Fruit fly (Drosophila melanogaster): ENCODE results near the gene CCT6.

Gene CCT6

DNA sequence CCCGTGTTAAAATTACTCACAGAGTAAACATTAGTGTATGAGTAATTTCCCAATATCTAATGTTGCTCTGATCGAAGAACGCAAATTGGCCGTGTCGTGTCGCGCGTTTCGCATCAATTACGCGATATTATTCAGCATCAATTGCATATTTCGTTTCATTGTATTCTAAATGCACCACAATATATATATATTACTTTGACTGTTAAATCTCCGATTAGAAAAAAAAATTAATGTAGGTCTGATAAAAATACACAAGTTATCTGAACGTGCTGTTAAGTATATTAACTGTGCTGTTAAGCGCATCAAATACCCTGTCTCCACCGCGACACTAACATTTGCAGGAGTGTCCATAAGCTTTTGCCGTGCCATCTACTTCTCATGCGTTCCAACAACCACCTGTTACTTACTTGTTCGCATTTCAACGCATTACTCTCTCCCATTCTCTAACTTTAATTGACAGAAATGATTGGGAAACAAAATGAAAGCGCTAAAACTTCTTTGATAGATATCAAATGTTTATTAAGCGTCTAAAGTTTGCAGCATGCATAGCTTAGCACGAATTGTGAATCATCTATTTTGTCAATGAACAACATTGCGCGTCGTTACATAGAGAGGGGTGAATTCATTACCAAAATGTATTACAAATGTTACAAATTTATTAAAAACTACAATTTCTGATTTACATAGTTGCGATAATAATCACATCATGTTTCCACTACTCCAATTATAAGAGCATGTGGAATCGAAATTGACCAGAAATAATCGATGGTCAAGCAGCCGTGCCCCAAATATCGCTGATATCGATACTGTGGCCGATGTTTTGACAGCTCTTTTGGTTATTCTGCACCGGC, 14.2 kb downstream of the CCT6 start, which contains the start of the genes Graf and mRpL3 (continued):
- TF ChIP-seq h (optimal IDR thresholded peaks at IDR 0.05) (no peak), kah (GFP tag; optimal IDR thresholded peaks at IDR 0.05) (peak; percentile 96), stwl (tag; optimal IDR thresholded peaks at IDR 0.05) (peak; percentile 16), lola (GFP tag; optimal IDR thresholded peaks at IDR 0.05) (peak in 1 of 3 experiments; percentile 85), CG17385 (GFP tag; optimal IDR thresholded peaks at IDR 0.05) (no peak), stc (GFP tag; IDR thresholded peaks at IDR 0.05) (no peak), CG9876 (GFP tag; optimal IDR thresholded peaks at IDR 0.05) (no peak), Hey (tag; optimal IDR thresholded peaks at IDR 0.05) (no peak), Pdp1 (GFP tag; optimal IDR thresholded peaks at IDR 0.05) (no peak), gfzf (GFP tag; optimal IDR thresholded peaks at IDR 0.05) (peak; percentile 35), amos (GFP tag; IDR thresholded peaks at IDR 0.05; ENCODE audit: partially characterized antibody) (peak; percentile 95), gem (tag; optimal IDR thresholded peaks at IDR 0.05) (no peak), knrl (GFP tag; IDR thresholded peaks at IDR 0.05; ENCODE audit: partially characterized antibody) (peak; percentile 89), gsb-n (tag; optimal IDR thresholded peaks at IDR 0.05) (no peak), CG6683 (GFP tag; optimal IDR thresholded peaks at IDR 0.05) (no peak), br (optimal IDR thresholded peaks at IDR 0.05) (no peak), CG14860 (GFP tag; IDR thresholded peaks at IDR 0.05; ENCODE audit: partially characterized antibody) (peak; percentile 90), CG10959 (GFP tag; IDR thresholded peaks at IDR 0.05) (no peak), CG3163 (GFP tag; optimal IDR thresholded peaks at IDR 0.05) (no peak), crol (GFP tag; IDR thresholded peaks at IDR 0.05) (no peak), CG12219 (GFP tag; optimal IDR thresholded peaks at IDR 0.05) (no peak), CG15514 (GFP tag; optimal IDR thresholded peaks at IDR 0.05) (peak; percentile 19), Xbp1 (GFP tag; optimal IDR thresholded peaks at IDR 0.05) (no peak), Scr (GFP tag; IDR thresholded peaks at IDR 0.05; ENCODE audit: partially characterized antibody) (peak; percentile 86), Chrac-16 (GFP tag; optimal IDR thresholded peaks at IDR 0.05) (no peak), unc-4 (GFP tag; IDR thresholded peaks at IDR 0.05; ENCODE audit: partially characterized antibody) (peak; percentile 80), Hmr (GFP tag; optimal IDR thresholded peaks at IDR 0.05) (no peak), CG15479 (GFP tag; optimal IDR thresholded peaks at IDR 0.05) (no peak), CG31441 (GFP tag; IDR thresholded peaks at IDR 0.05) (no peak), trh (GFP tag; optimal IDR thresholded peaks at IDR 0.05) (no peak), CG10321 (GFP tag; IDR thresholded peaks at IDR 0.05) (no peak), CG14441 (GFP tag; IDR thresholded peaks at IDR 0.05) (0 out of 2 replicates have a peak, but pooled peaks have one; percentile 14), row (GFP tag; IDR thresholded peaks at IDR 0.05) (peak; percentile 57), CG11247 (GFP tag; IDR thresholded peaks at IDR 0.05) (no peak), slp2 (GFP tag; optimal IDR thresholded peaks at IDR 0.05) (no peak), pho (GFP tag; optimal IDR thresholded peaks at IDR 0.05) (no peak), CG12104 (GFP tag; optimal IDR thresholded peaks at IDR 0.05) (no peak), CHES-1-like (GFP tag; optimal IDR thresholded peaks at IDR 0.05) (peak; percentile 20), nmo (GFP tag; optimal IDR thresholded peaks at IDR 0.05) (peak; percentile 17), pros (GFP tag; optimal IDR thresholded peaks at IDR 0.05) (no peak), Sox102F (GFP tag; optimal IDR thresholded peaks at IDR 0.05) (no peak), Dfd (GFP tag; optimal IDR thresholded peaks at IDR 0.05) (no peak), CG32772 (GFP tag; IDR thresholded peaks at IDR 0.05) (no peak), Atf3 (GFP tag; optimal IDR thresholded peaks at IDR 0.05) (no peak), Antp (GFP tag; optimal IDR thresholded peaks at IDR 0.05) (no peak), CG11560 (tag; IDR thresholded peaks at IDR 0.05) (no peak), Hsf (GFP tag; optimal IDR thresholded peaks at IDR 0.05) (peak; percentile 20), chm (GFP tag; IDR thresholded peaks at IDR 0.05) (no peak), CG4707 (GFP tag; optimal IDR thresholded peaks at IDR 0.05) (no peak)

Measured in whole organism, embryonic.